Fruit fly (Drosophila melanogaster): Measurements from ENCODE around the gene CG31848.

Gene CG31848

DNA sequence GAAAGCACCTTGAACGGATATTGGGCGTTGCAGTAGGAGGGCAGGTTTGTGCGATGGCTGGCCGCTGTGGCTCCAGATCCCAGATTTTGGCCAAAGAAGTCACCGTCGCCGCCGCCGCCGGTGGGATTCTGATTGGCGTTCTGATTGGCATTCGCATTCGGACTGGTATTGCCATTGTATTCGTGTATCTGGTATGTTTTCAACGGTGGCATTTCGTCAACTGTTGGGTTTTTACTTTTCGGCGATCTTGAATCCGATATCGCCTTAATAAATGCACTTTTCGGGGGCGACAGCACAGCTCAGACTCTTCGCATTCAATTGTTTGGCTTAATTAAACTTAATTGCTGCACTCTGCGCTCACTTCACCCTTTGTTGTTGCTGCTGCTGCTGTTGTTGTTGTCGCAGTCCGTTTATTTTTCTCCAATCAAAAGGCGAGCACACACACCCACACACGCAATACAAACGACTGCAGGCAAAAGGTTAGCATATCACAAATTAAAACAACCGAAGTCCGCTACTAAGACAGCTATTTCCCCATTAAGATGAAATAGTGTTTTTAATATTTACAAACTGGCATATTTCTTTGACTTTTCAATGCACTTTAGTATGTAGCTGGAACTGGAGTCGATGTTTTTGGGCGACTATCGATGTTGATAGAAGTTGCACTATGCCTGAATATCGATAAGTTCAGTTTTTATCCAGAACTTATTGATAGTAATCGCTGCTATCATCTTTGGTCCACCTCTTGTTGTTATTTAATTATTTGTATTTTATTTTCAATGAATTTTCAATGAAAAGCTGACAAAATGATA, 46.2 kb downstream of the CG31848 start, which contains the start of the genes CG9426 and mRF1 (continued):
- peak; percentile 97 for TF ChIP-seq HLH4C (GFP tag; IDR thresholded peaks at IDR 0.05; ENCODE audit: partially characterized antibody)
- no peak for TF ChIP-seq Hr78 (GFP tag; optimal IDR thresholded peaks at IDR 0.05)
- peak; percentile 81 for TF ChIP-seq pzg (GFP tag; optimal IDR thresholded peaks at IDR 0.05)
- no peak for TF ChIP-seq nom (GFP tag; optimal IDR thresholded peaks at IDR 0.05)
- no peak for TF ChIP-seq CG12219 (GFP tag; optimal IDR thresholded peaks at IDR 0.05)
- peak; percentile 65; the same call in 1 of the 3 replicates for TF ChIP-seq CG34422 (GFP tag; IDR thresholded peaks at IDR 0.05)
- no peak for TF ChIP-seq z (GFP tag; IDR thresholded peaks at IDR 0.05)
- peak; percentile 66; the same call in 1 of the 2 replicates for TF ChIP-seq CG9932 (GFP tag; IDR thresholded peaks at IDR 0.05)
- peak; percentile 7 for TF ChIP-seq CG9609 (GFP tag; optimal IDR thresholded peaks at IDR 0.05)
- TF ChIP-seq dpn (GFP tag; optimal IDR thresholded peaks at IDR 0.05) = peak; percentile 17 to 24
- no peak for TF ChIP-seq ewg (GFP tag; optimal IDR thresholded peaks at IDR 0.05)
- TF ChIP-seq chm (GFP tag; IDR thresholded peaks at IDR 0.05) = no peak
- peak; percentile 62 for TF ChIP-seq CG8924 (tag; optimal IDR thresholded peaks at IDR 0.05)
- TF ChIP-seq tx (GFP tag; optimal IDR thresholded peaks at IDR 0.05) = peak; percentile 10
- TF ChIP-seq chif (GFP tag; optimal IDR thresholded peaks at IDR 0.05) = no peak
- TF ChIP-seq CG4707 (GFP tag; optimal IDR thresholded peaks at IDR 0.05) = no peak
- TF ChIP-seq psq (GFP tag; optimal IDR thresholded peaks at IDR 0.05) = no peak
- peak; percentile 96 for TF ChIP-seq Sry-δ (GFP tag; optimal IDR thresholded peaks at IDR 0.05)
- TF ChIP-seq CG30431 (GFP tag; optimal IDR thresholded peaks at IDR 0.05) = no peak
- TF ChIP-seq ttk (GFP tag; IDR thresholded peaks at IDR 0.05) = no peak
- peak; percentile 22 for TF ChIP-seq phol (tag; optimal IDR thresholded peaks at IDR 0.05)
- TF ChIP-seq CG2202 (tag; optimal IDR thresholded peaks at IDR 0.05) = no peak
- peak; percentile 39 for TF ChIP-seq Fer1 (GFP tag; optimal IDR thresholded peaks at IDR 0.05)
- TF ChIP-seq NK7.1 (GFP tag; optimal IDR thresholded peaks at IDR 0.05) = no peak
- TF ChIP-seq CG5245 (GFP tag; optimal IDR thresholded peaks at IDR 0.05) = no peak
- TF ChIP-seq cato (GFP tag; optimal IDR thresholded peaks at IDR 0.05; ENCODE audit: borderline replicate concordance) = no peak
- no peak for TF ChIP-seq CG17612 (GFP tag; IDR thresholded peaks at IDR 0.05)
- peak in 1 of 2 experiments; percentile 67 for TF ChIP-seq tll (GFP tag; optimal IDR thresholded peaks at IDR 0.05)
- peak; percentile 95 for TF ChIP-seq sna (GFP tag; IDR thresholded peaks at IDR 0.05; ENCODE audit: partially characterized antibody)
- peak; percentile 84 for TF ChIP-seq Nf-YB (GFP tag; optimal IDR thresholded peaks at IDR 0.05)
- TF ChIP-seq CG9876 (GFP tag; optimal IDR thresholded peaks at IDR 0.05) = no peak
- peak; percentile 84 to 96 for TF ChIP-seq insv (GFP tag; optimal IDR thresholded peaks at IDR 0.05)
- peak; percentile 14 for TF ChIP-seq CG12744 (GFP tag; optimal IDR thresholded peaks at IDR 0.05)
- TF ChIP-seq CG10267 (tag; optimal IDR thresholded peaks at IDR 0.05) = peak; percentile 77
- peak; percentile 49 for TF ChIP-seq gfzf (GFP tag; optimal IDR thresholded peaks at IDR 0.05)
- peak; percentile 97 for TF ChIP-seq CG4360 (GFP tag; IDR thresholded peaks at IDR 0.05)
- peak; percentile 17 for TF ChIP-seq CG9797 (GFP tag; optimal IDR thresholded peaks at IDR 0.05)
- peak; percentile 54 for TF ChIP-seq CG1603 (tag; optimal IDR thresholded peaks at IDR 0.05)
- TF ChIP-seq rib (GFP tag; IDR thresholded peaks at IDR 0.05) = no peak
- no peak for TF ChIP-seq CG9817 (tag; optimal IDR thresholded peaks at IDR 0.05)
- TF ChIP-seq tgo (GFP tag; IDR thresholded peaks at IDR 0.05) = no peak
- no peak for TF ChIP-seq CG11398 (GFP tag; optimal IDR thresholded peaks at IDR 0.05)
- TF ChIP-seq HLHmδ (GFP tag; optimal IDR thresholded peaks at IDR 0.05) = no peak
- no peak for TF ChIP-seq CG16815 (GFP tag; optimal IDR thresholded peaks at IDR 0.05)
- no peak for TF ChIP-seq Doc2 (GFP tag; IDR thresholded peaks at IDR 0.05)
- TF ChIP-seq Deaf1 (tag; optimal IDR thresholded peaks at IDR 0.05) = no peak
- no peak for TF ChIP-seq Ravus (GFP tag; IDR thresholded peaks at IDR 0.05)
- TF ChIP-seq jing (GFP tag; optimal IDR thresholded peaks at IDR 0.05) = no peak
- no peak for TF ChIP-seq CkIIα-i1 (GFP tag; IDR thresholded peaks at IDR 0.05)
